Fruit fly (Drosophila melanogaster) whole organism, prepupa: ENCODE measurements around the gene CG12531.

ENCODE experiments used
- Blimp-1 ChIP-seq: fragments of 200-800 bp; sonication (Bioruptor generic); optimal IDR thresholded peaks from 3 replicates; lab custom pipeline; 2017; ENCODE audit warnings: missing biosample characterization, missing genetic modification characterization, mild to moderate bottlenecking, moderate library complexity, missing genetic modification reagents
- CG10631 ChIP-seq: fragments of 200-800 bp; sonication (Bioruptor generic); optimal IDR thresholded peaks from 2 replicates; lab custom pipeline; 2016; ENCODE audit warnings: missing biosample characterization, missing genetic modification characterization
- CG10669 ChIP-seq: fragments of 200-800 bp; sonication (Bioruptor generic); optimal IDR thresholded peaks from 3 replicates; lab custom pipeline; 2018; ENCODE audit warnings: missing biosample characterization, mild to moderate bottlenecking, missing genetic modification characterization, moderate library complexity
- CG11762 ChIP-seq: fragments of 200-800 bp; sonication (Bioruptor generic); optimal IDR thresholded peaks from 3 replicates; lab custom pipeline; 2016; ENCODE audit warnings: missing biosample characterization, missing genetic modification characterization; ENCODE audit not compliant: insufficient read depth
- CG11902 ChIP-seq: fragments of 200-800 bp; sonication (Bioruptor generic); optimal IDR thresholded peaks from 3 replicates; lab custom pipeline; 2016; ENCODE audit warnings: missing biosample characterization, missing genetic modification characterization
- CG15336 ChIP-seq: fragments of 200-800 bp; sonication (Bioruptor generic); IDR thresholded peaks from 2 replicates; pipeline ENCODE4 v1.3.6; 2022; ENCODE audit warnings: missing biosample characterization, missing genetic modification characterization
- CG1621 ChIP-seq: fragments of 200-800 bp; sonication (Bioruptor generic); optimal IDR thresholded peaks from 3 replicates; lab custom pipeline; 2018; ENCODE audit warnings: missing biosample characterization, mild to moderate bottlenecking, missing genetic modification characterization
- CG16779 ChIP-seq: fragments of 200-800 bp; sonication (Bioruptor generic); optimal IDR thresholded peaks from 3 replicates; lab custom pipeline; 2017; ENCODE audit warnings: missing biosample characterization, mild to moderate bottlenecking, missing genetic modification characterization
- CG3032 ChIP-seq: fragments of 200-800 bp; optimal IDR thresholded peaks from 2 replicates; lab custom pipeline; 2019; ENCODE audit warnings: missing biosample characterization, mild to moderate bottlenecking, missing genetic modification characterization, moderate library complexity
- CG31627 ChIP-seq: fragments of 200-800 bp; sonication (Bioruptor generic); optimal IDR thresholded peaks from 3 replicates; lab custom pipeline; 2016; ENCODE audit warnings: missing biosample characterization, missing genetic modification characterization
- CG32006 ChIP-seq: fragments of 200-800 bp; sonication (Bioruptor generic); optimal IDR thresholded peaks from 3 replicates; lab custom pipeline; 2017; ENCODE audit warnings: missing biosample characterization, mild to moderate bottlenecking, missing genetic modification characterization
- CG4318 ChIP-seq: fragments of 200-800 bp; sonication (Bioruptor generic); optimal IDR thresholded peaks from 3 replicates; lab custom pipeline; 2017; ENCODE audit warnings: missing biosample characterization, mild to moderate bottlenecking, missing genetic modification characterization
- CG6276 ChIP-seq: fragments of 200-800 bp; sonication (Bioruptor generic); optimal IDR thresholded peaks from 2 replicates; lab custom pipeline; 2017; ENCODE audit warnings: missing biosample characterization, mild to moderate bottlenecking, missing genetic modification characterization
- CG6792 ChIP-seq: fragments of 200-800 bp; sonication (Bioruptor generic); optimal IDR thresholded peaks from 3 replicates; lab custom pipeline; 2016; ENCODE audit warnings: missing biosample characterization, missing genetic modification characterization
- CG8119 ChIP-seq: fragments of 200-800 bp; sonication (Bioruptor generic); IDR thresholded peaks from 3 replicates; pipeline ENCODE4 v1.3.6; 2022; ENCODE audit warnings: missing biosample characterization, missing genetic modification characterization
- CG8319 ChIP-seq: fragments of 200-800 bp; sonication (Bioruptor generic); optimal IDR thresholded peaks from 3 replicates; lab custom pipeline; 2016; ENCODE audit warnings: missing biosample characterization, missing genetic modification characterization
- CG9139 ChIP-seq: fragments of 200-800 bp; sonication (Bioruptor generic); optimal IDR thresholded peaks from 3 replicates; lab custom pipeline; 2017; ENCODE audit warnings: missing biosample characterization, mild to moderate bottlenecking, missing genetic modification characterization
- Eip75B ChIP-seq: fragments of 200-800 bp; sonication (Bioruptor generic); optimal IDR thresholded peaks from 3 replicates; lab custom pipeline; 2016; ENCODE audit warnings: missing biosample characterization, missing genetic modification characterization
- Eip78C ChIP-seq: fragments of 200-800 bp; sonication (Bioruptor generic); peaks from one replicate; lab custom pipeline; 2016; ENCODE audit warnings: missing biosample characterization, missing genetic modification characterization
- Eip93F ChIP-seq: fragments of 200-800 bp; sonication (Bioruptor generic); optimal IDR thresholded peaks from 2 replicates; lab custom pipeline; 2016; ENCODE audit warnings: missing biosample characterization, mild to moderate bottlenecking, missing genetic modification characterization
- Ets21C ChIP-seq: fragments of 200-800 bp; sonication (Bioruptor generic); optimal IDR thresholded peaks from 3 replicates; lab custom pipeline; 2016; ENCODE audit warnings: missing biosample characterization, missing genetic modification characterization
- Gug ChIP-seq: fragments of 200-800 bp; sonication (Bioruptor generic); IDR thresholded peaks from 2 replicates; pipeline ENCODE4 v1.3.6; 2022; ENCODE audit warnings: missing biosample characterization, missing genetic modification characterization
- Hr38 ChIP-seq: sonication (Bioruptor generic); optimal IDR thresholded peaks from 2 replicates; lab custom pipeline; 2016; ENCODE audit warnings: missing biosample characterization, missing genetic modification characterization
- Hr4 ChIP-seq: fragments of 200-800 bp; sonication (Bioruptor generic); optimal IDR thresholded peaks from 3 replicates; lab custom pipeline; 2016; ENCODE audit warnings: missing biosample characterization, missing genetic modification characterization
- Lpt ChIP-seq: fragments of 200-800 bp; sonication (Bioruptor generic); optimal IDR thresholded peaks from 3 replicates; lab custom pipeline; 2016; ENCODE audit warnings: missing biosample characterization, missing genetic modification characterization
- OdsH ChIP-seq: fragments of 200-800 bp; sonication (Bioruptor generic); optimal IDR thresholded peaks from 3 replicates; lab custom pipeline; 2016; ENCODE audit warnings: missing biosample characterization, missing genetic modification characterization
- Sox102F ChIP-seq: fragments of 200-800 bp; sonication (Bioruptor generic); optimal IDR thresholded peaks from 2 replicates; lab custom pipeline; 2016; ENCODE audit warnings: missing biosample characterization, mild to moderate bottlenecking, missing genetic modification characterization
- Sox14 ChIP-seq: fragments of 200-800 bp; sonication (Bioruptor generic); optimal IDR thresholded peaks from 3 replicates; lab custom pipeline; 2016; ENCODE audit warnings: missing biosample characterization, missing genetic modification characterization
- Sox15 ChIP-seq: fragments of 200-800 bp; sonication (Bioruptor generic); optimal IDR thresholded peaks from 3 replicates; lab custom pipeline; 2016; ENCODE audit warnings: missing biosample characterization, missing genetic modification characterization
- achi ChIP-seq: fragments of 200-800 bp; sonication (Bioruptor generic); optimal IDR thresholded peaks from 3 replicates; lab custom pipeline; 2016; ENCODE audit warnings: missing biosample characterization, missing genetic modification characterization
- acj6 ChIP-seq: fragments of 200-800 bp; sonication (Bioruptor generic); optimal IDR thresholded peaks from 3 replicates; lab custom pipeline; 2016; ENCODE audit warnings: missing biosample characterization, missing genetic modification characterization
- dac ChIP-seq: fragments of 200-800 bp; sonication (Bioruptor generic); optimal IDR thresholded peaks from 2 replicates; lab custom pipeline; 2017; ENCODE audit warnings: missing biosample characterization, mild to moderate bottlenecking, missing genetic modification characterization
- esn ChIP-seq: fragments of 200-800 bp; sonication (Bioruptor generic); optimal IDR thresholded peaks from 2 replicates; lab custom pipeline; 2016; ENCODE audit warnings: missing biosample characterization, mild to moderate bottlenecking, missing genetic modification characterization, moderate library complexity
- fkh ChIP-seq: fragments of 200-800 bp; sonication (Bioruptor generic); optimal IDR thresholded peaks from 3 replicates; lab custom pipeline; 2017; ENCODE audit warnings: missing biosample characterization, mild to moderate bottlenecking, missing genetic modification characterization, moderate library complexity
- lz ChIP-seq: fragments of 200-800 bp; sonication (Bioruptor generic); optimal IDR thresholded peaks from 3 replicates; lab custom pipeline; 2016; ENCODE audit warnings: missing biosample characterization, missing genetic modification characterization
- net ChIP-seq: fragments of 200-800 bp; sonication (Bioruptor generic); optimal IDR thresholded peaks from 3 replicates; lab custom pipeline; 2016; ENCODE audit warnings: missing biosample characterization, missing genetic modification characterization
- pdm3 ChIP-seq: fragments of 200-800 bp; sonication (Bioruptor generic); optimal IDR thresholded peaks from 3 replicates; lab custom pipeline; 2016; ENCODE audit warnings: missing biosample characterization, missing genetic modification characterization
- salr ChIP-seq, 2 experiments: fragments of 200-800 bp; sonication (Bioruptor generic); optimal IDR thresholded peaks; 3 replicates each; lab custom pipeline; 2016 to 2018; ENCODE audit warnings: missing biosample characterization in 2 of 2, missing genetic modification characterization in 2 of 2, mild to moderate bottlenecking in 1 of 2
- spab ChIP-seq: fragments of 200-800 bp; sonication (Bioruptor generic); optimal IDR thresholded peaks from 2 replicates; lab custom pipeline; 2017; ENCODE audit warnings: missing biosample characterization, mild to moderate bottlenecking, missing genetic modification characterization, missing genetic modification reagents
- ss ChIP-seq, 2 experiments: fragments of 200-800 bp; sonication (Bioruptor generic); optimal IDR thresholded peaks; 2 replicates in 1 of 2; 3 replicates in 1 of 2; lab custom pipeline; 2017 to 2018; ENCODE audit warnings: mild to moderate bottlenecking in 2 of 2, missing biosample characterization in 2 of 2, missing genetic modification characterization in 2 of 2, moderate library complexity in 1 of 2
- svp ChIP-seq: fragments of 200-800 bp; sonication (Bioruptor generic); peaks from one replicate; lab custom pipeline; 2016; ENCODE audit warnings: missing biosample characterization, missing genetic modification characterization
- topi ChIP-seq: fragments of 200-800 bp; sonication (Bioruptor generic); optimal IDR thresholded peaks from 3 replicates; lab custom pipeline; 2016; ENCODE audit warnings: missing biosample characterization, missing genetic modification characterization
- vri ChIP-seq: fragments of 200-800 bp; sonication (Bioruptor generic); optimal IDR thresholded peaks from 3 replicates; lab custom pipeline; 2016; ENCODE audit warnings: missing biosample characterization, mild to moderate bottlenecking, missing genetic modification characterization

The CG12531 gene

dm6 chrX:19745908-19746604 lies 27.3 kb downstream of the CG12531 start, which contains the start of gene parvin:
Gene parvin, plus strand, starts transcription at chrX:19746041.
- TF ChIP-seq Eip78C = peak; percentile 56
- TF ChIP-seq achi (GFP tag; lab: Kevin White, UChicago) = peak; percentile 76
- TF ChIP-seq CG31627 (GFP tag; lab: Kevin White, UChicago) = no peak
- no peak for TF ChIP-seq Ets21C (GFP tag; lab: Kevin White, UChicago)
- TF ChIP-seq Hr4 (GFP tag; lab: Kevin White, UChicago) = no peak
- no peak for TF ChIP-seq Sox102F (GFP tag; lab: Kevin White, UChicago)
- TF ChIP-seq vri (GFP tag; lab: Kevin White, UChicago) = peak; percentile 66
- no peak for TF ChIP-seq Sox14 (GFP tag; lab: Kevin White, UChicago)
- no peak for TF ChIP-seq topi (GFP tag; lab: Kevin White, UChicago)
- TF ChIP-seq, all 60 proteins: peak for 3

dm6 chrX:19748014-19748413 lies 29.3 kb downstream of the CG12531 start, which contains the start of gene Alr:
Gene Alr, plus strand, starts transcription at chrX:19748314.
- TF ChIP-seq svp (GFP tag; lab: Kevin White, UChicago) = no peak
- no peak for TF ChIP-seq CG16779 (tag; lab: Kevin White, UChicago)
- TF ChIP-seq net (GFP tag; lab: Kevin White, UChicago) = no peak
- TF ChIP-seq CG32006 = no peak
- no peak for TF ChIP-seq Sox14 (GFP tag; lab: Kevin White, UChicago)
- no peak for TF ChIP-seq achi (GFP tag; lab: Kevin White, UChicago)
- TF ChIP-seq CG1621 = no peak
- TF ChIP-seq Sox102F (GFP tag; lab: Kevin White, UChicago) = no peak
- TF ChIP-seq esn (GFP tag; lab: Kevin White, UChicago) = no peak
- TF ChIP-seq Blimp-1 (GFP tag; lab: Kevin White, UChicago) = no peak
- TF ChIP-seq CG15336 = no peak
- no peak for TF ChIP-seq dac (GFP tag; lab: Kevin White, UChicago)
- no peak for TF ChIP-seq CG10669
- TF ChIP-seq CG4318 = no peak
- TF ChIP-seq Ets21C (GFP tag; lab: Kevin White, UChicago) = no peak
- TF ChIP-seq OdsH (GFP tag; lab: Kevin White, UChicago) = no peak
- TF ChIP-seq CG11902 (GFP tag; lab: Kevin White, UChicago) = no peak

- TF ChIP-seq Sox14 (GFP tag; lab: Kevin White, UChicago) = peak; percentile 3
- TF ChIP-seq CG8319 (GFP tag; lab: Kevin White, UChicago) = no peak
- TF ChIP-seq lz (GFP tag; lab: Kevin White, UChicago) = peak; percentile 8
- TF ChIP-seq achi (GFP tag; lab: Kevin White, UChicago) = peak; percentile 8
- TF ChIP-seq esn (GFP tag; lab: Kevin White, UChicago) = peak; percentile 2
- TF ChIP-seq acj6 (GFP tag; lab: Kevin White, UChicago) = no peak
- peak; percentile 7 for TF ChIP-seq Eip78C
- peak; percentile 36 for TF ChIP-seq svp (GFP tag; lab: Kevin White, UChicago)
- peak; percentile 24 for TF ChIP-seq CG31627 (GFP tag; lab: Kevin White, UChicago)
Observed at dm6 chrX:19748565-19748964, 29.8 kb downstream of the CG12531 start.

- TF ChIP-seq CG8319 (GFP tag; lab: Kevin White, UChicago) (no peak), acj6 (GFP tag; lab: Kevin White, UChicago) (no peak), fkh (peak; percentile 66), Sox15 (no peak), esn (GFP tag; lab: Kevin White, UChicago) (peak; percentile 42), pdm3 (no peak), Gug (GFP tag; lab: Robert Waterston, UW) (no peak), CG9139 (peak; percentile 16), CG8119 (GFP tag; lab: Robert Waterston, UW) (peak; percentile 54; the same call in 1 of the 3 replicates), salr (GFP tag; optimal IDR thresholded peaks at IDR 0.05; lab: Kevin White, UChicago) (no peak), spab (no peak), CG11762 (no peak), Blimp-1 (GFP tag; lab: Kevin White, UChicago) (no peak), CG32006 (no peak), CG3032 (tag; lab: Kevin White, UChicago) (peak; percentile 0), Hr4 (GFP tag; lab: Kevin White, UChicago) (no peak), Eip93F (GFP tag; lab: Kevin White, UChicago) (no peak), Hr38 (GFP tag; lab: Kevin White, UChicago) (no peak), CG6792 (GFP tag; lab: Kevin White, UChicago) (no peak), ss (GFP tag; optimal IDR thresholded peaks at IDR 0.05; lab: Kevin White, UChicago) (peak; percentile 52 to 59), CG6276 (no peak), CG10631 (GFP tag; lab: Kevin White, UChicago) (no peak), Lpt (GFP tag; lab: Kevin White, UChicago) (no peak), Eip75B (GFP tag; lab: Kevin White, UChicago) (peak; percentile 6)
Observed at dm6 chrX:19750626-19751149, 32.0 kb downstream of the CG12531 start, which contains the start of gene Abcd3. Gene Abcd3, plus strand, starts transcription at chrX:19750770.
